Worm (Caenorhabditis elegans) whole organism, late embryonic: ENCODE data around the gene scl-8.
A peak's percentile ranks its signal among the peaks of the same experiment; 100 is the strongest.

Experiments used
- C08G9.2 ChIP-seq: sonication (generic microtip); optimal IDR thresholded peaks from 2 replicates; lab custom pipeline; 2016; ENCODE audit warnings: mild to moderate bottlenecking, missing genetic modification characterization, moderate library complexity, missing compliant biosample characterization
- C38D4.7 ChIP-seq: fragments of 200-800 bp; sonication (Bioruptor generic); optimal IDR thresholded peaks from 2 replicates; lab custom pipeline; 2018; ENCODE audit warnings: mild to moderate bottlenecking, missing genetic modification characterization, moderate library complexity, missing compliant biosample characterization
- K02D7.2 ChIP-seq: sonication (generic microtip); optimal IDR thresholded peaks from 2 replicates; lab custom pipeline; 2017; ENCODE audit warnings: mild to moderate bottlenecking, missing genetic modification characterization, missing compliant biosample characterization
- K09A11.1 ChIP-seq: sonication (generic microtip); optimal IDR thresholded peaks from 2 replicates; lab custom pipeline; 2017; ENCODE audit warnings: antibody characterized with exemption, mild to moderate bottlenecking, missing genetic modification characterization, missing compliant biosample characterization; ENCODE audit not compliant: insufficient read depth
- T23F11.4 ChIP-seq: fragments of 200-800 bp; sonication (Bioruptor generic); optimal IDR thresholded peaks from 2 replicates; lab custom pipeline; 2018; ENCODE audit warnings: mild to moderate bottlenecking, missing genetic modification characterization, missing compliant biosample characterization
- Y22D7AL.16 ChIP-seq: sonication (generic microtip); optimal IDR thresholded peaks from 2 replicates; lab custom pipeline; 2016; ENCODE audit warnings: missing genetic modification characterization, missing compliant biosample characterization
- ceh-18 ChIP-seq: sonication (generic microtip); optimal IDR thresholded peaks from 2 replicates; lab custom pipeline; 2016; ENCODE audit warnings: missing genetic modification characterization, missing compliant biosample characterization
- ceh-19 ChIP-seq: fragments of 200-800 bp; sonication (Bioruptor generic); optimal IDR thresholded peaks from 2 replicates; lab custom pipeline; 2018; ENCODE audit warnings: mild to moderate bottlenecking, missing genetic modification characterization, missing compliant biosample characterization
- ceh-2 ChIP-seq: sonication (generic microtip); optimal IDR thresholded peaks from 2 replicates; lab custom pipeline; 2016; ENCODE audit warnings: missing genotype, missing genetic modification characterization, missing compliant biosample characterization
- ceh-22 ChIP-seq: sonication (generic microtip); optimal IDR thresholded peaks from 2 replicates; lab custom pipeline; 2017; ENCODE audit warnings: missing biosample characterization, missing genetic modification characterization
- ceh-30 ChIP-seq: fragments of 150-350 bp; optimal IDR thresholded peaks from 2 replicates; lab custom pipeline; 2014; ENCODE audit warnings: missing biosample characterization, missing genetic modification characterization
- ceh-31 ChIP-seq: sonication (generic microtip); optimal IDR thresholded peaks from 2 replicates; lab custom pipeline; 2016; ENCODE audit warnings: missing genetic modification characterization, missing compliant biosample characterization
- ceh-34 ChIP-seq: sonication (generic microtip); optimal IDR thresholded peaks from 2 replicates; lab custom pipeline; 2016; ENCODE audit warnings: mild to moderate bottlenecking, missing genetic modification characterization, missing compliant biosample characterization
- ceh-45 ChIP-seq: fragments of 200-800 bp; sonication (Bioruptor generic); IDR thresholded peaks from 2 replicates; pipeline ENCODE4 v1.3.6; 2022; ENCODE audit warnings: missing genetic modification reagents, missing genetic modification characterization, missing compliant biosample characterization
- che-1 ChIP-seq: sonication (generic microtip); optimal IDR thresholded peaks from 2 replicates; lab custom pipeline; 2016; ENCODE audit warnings: mild to moderate bottlenecking, missing genetic modification characterization, missing compliant biosample characterization
- dmd-4 ChIP-seq: sonication (generic microtip); optimal IDR thresholded peaks from 2 replicates; lab custom pipeline; 2016; ENCODE audit warnings: borderline replicate concordance, missing genetic modification characterization, missing compliant biosample characterization
- dve-1 ChIP-seq: sonication (generic microtip); optimal IDR thresholded peaks from 2 replicates; lab custom pipeline; 2017; ENCODE audit warnings: antibody characterized with exemption, mild to moderate bottlenecking, missing genetic modification characterization, missing compliant biosample characterization
- elt-4 ChIP-seq: sonication (generic microtip); optimal IDR thresholded peaks from 2 replicates; lab custom pipeline; 2016; ENCODE audit warnings: missing genetic modification characterization, missing compliant biosample characterization
- ets-4 ChIP-seq: sonication (generic microtip); optimal IDR thresholded peaks from 2 replicates; lab custom pipeline; 2016; ENCODE audit warnings: missing genetic modification characterization, missing compliant biosample characterization
- fax-1 ChIP-seq: sonication (generic microtip); optimal IDR thresholded peaks from 2 replicates; lab custom pipeline; 2016; ENCODE audit warnings: missing genotype, missing genetic modification characterization, missing compliant biosample characterization
- fkh-10 ChIP-seq: fragments of 150-350 bp; optimal IDR thresholded peaks from 2 replicates; lab custom pipeline; 2014; ENCODE audit warnings: missing biosample characterization, missing genetic modification reagents, missing genetic modification characterization
- gmeb-2 ChIP-seq: sonication (generic microtip); optimal IDR thresholded peaks from 2 replicates; lab custom pipeline; 2016; ENCODE audit warnings: missing genetic modification characterization, inconsistent platforms, missing compliant biosample characterization
- hlh-30 ChIP-seq: sonication (generic microtip); optimal IDR thresholded peaks from 2 replicates; lab custom pipeline; 2017; ENCODE audit warnings: antibody characterized with exemption, missing genetic modification characterization, missing compliant biosample characterization; ENCODE audit not compliant: insufficient read depth
- hlh-8 ChIP-seq: sonication (generic microtip); optimal IDR thresholded peaks from 2 replicates; lab custom pipeline; 2016; ENCODE audit warnings: missing genotype, missing genetic modification characterization, missing compliant biosample characterization
- lim-6 ChIP-seq: sonication (generic microtip); optimal IDR thresholded peaks from 2 replicates; lab custom pipeline; 2016; ENCODE audit warnings: missing genetic modification characterization, missing compliant biosample characterization
- madf-2 ChIP-seq: sonication (generic microtip); optimal IDR thresholded peaks from 2 replicates; lab custom pipeline; 2017; ENCODE audit warnings: missing genetic modification characterization, missing compliant biosample characterization
- mec-3 ChIP-seq: sonication (generic microtip); optimal IDR thresholded peaks from 2 replicates; lab custom pipeline; 2016; ENCODE audit warnings: borderline replicate concordance, missing genetic modification characterization, missing compliant biosample characterization
- nfya-1 ChIP-seq: sonication (generic microtip); optimal IDR thresholded peaks from 2 replicates; lab custom pipeline; 2017; ENCODE audit warnings: missing genetic modification characterization, mild to moderate bottlenecking, missing compliant biosample characterization, antibody characterized with exemption, moderate library complexity
- nhr-11 ChIP-seq: fragments of 150-350 bp; optimal IDR thresholded peaks from 2 replicates; lab custom pipeline; 2014; ENCODE audit warnings: missing biosample characterization, missing genetic modification characterization
- nhr-232 ChIP-seq: sonication (generic microtip); optimal IDR thresholded peaks from 2 replicates; lab custom pipeline; 2016; ENCODE audit warnings: missing genetic modification characterization, missing compliant biosample characterization
- odd-2 ChIP-seq: sonication (generic microtip); optimal IDR thresholded peaks from 2 replicates; lab custom pipeline; 2017; ENCODE audit warnings: antibody characterized with exemption, mild to moderate bottlenecking, missing genetic modification characterization, missing compliant biosample characterization
- pat-9 ChIP-seq: fragments of 200-800 bp; sonication (Bioruptor generic); optimal IDR thresholded peaks from 2 replicates; lab custom pipeline; 2018; ENCODE audit warnings: mild to moderate bottlenecking, missing genetic modification characterization, moderate library complexity, missing compliant biosample characterization
- pax-1 ChIP-seq: fragments of 150-350 bp; optimal IDR thresholded peaks from 2 replicates; lab custom pipeline; 2014; ENCODE audit warnings: missing biosample characterization, missing genetic modification characterization
- pha-2 ChIP-seq: sonication (generic microtip); optimal IDR thresholded peaks from 2 replicates; lab custom pipeline; 2017; ENCODE audit warnings: mild to moderate bottlenecking, missing genetic modification characterization, missing compliant biosample characterization
- pha-4 ChIP-seq: fragments of 150-350 bp; optimal IDR thresholded peaks from 2 replicates; lab custom pipeline; 2018; ENCODE audit warnings: missing biosample characterization, missing genetic modification reagents, missing genetic modification characterization
- pqm-1 ChIP-seq: sonication (generic microtip); optimal IDR thresholded peaks from 2 replicates; lab custom pipeline; 2016; ENCODE audit warnings: missing genetic modification characterization, missing compliant biosample characterization
- ref-2 ChIP-seq: sonication (generic microtip); optimal IDR thresholded peaks from 2 replicates; lab custom pipeline; 2016; ENCODE audit warnings: missing genetic modification characterization, missing compliant biosample characterization
- rnt-1 ChIP-seq: sonication (generic microtip); optimal IDR thresholded peaks from 2 replicates; lab custom pipeline; 2016; ENCODE audit warnings: missing genetic modification characterization, missing compliant biosample characterization
- sox-2 ChIP-seq: fragments of 200-800 bp; sonication (Bioruptor generic); IDR thresholded peaks from 2 replicates; pipeline ENCODE4 v1.3.6; 2022; ENCODE audit warnings: missing genetic modification reagents, missing genetic modification characterization, missing compliant biosample characterization
- sox-4 ChIP-seq: sonication (generic microtip); optimal IDR thresholded peaks from 2 replicates; lab custom pipeline; 2017; ENCODE audit warnings: mild to moderate bottlenecking, missing genetic modification characterization, inconsistent platforms, missing compliant biosample characterization
- tbx-2 ChIP-seq: sonication (generic microtip); optimal IDR thresholded peaks from 2 replicates; lab custom pipeline; 2016; ENCODE audit warnings: missing genetic modification characterization, missing compliant biosample characterization
- tbx-7 ChIP-seq: sonication (generic microtip); optimal IDR thresholded peaks from 2 replicates; lab custom pipeline; 2016; ENCODE audit warnings: missing genotype, missing genetic modification characterization, missing compliant biosample characterization
- unc-3 ChIP-seq, 2 experiments: fragments of 200-800 bp in 1 of 2; sonication (Bioruptor generic) in 1 of 2; sonication (generic microtip) in 1 of 2; conservative IDR thresholded peaks in 1 of 2; optimal IDR thresholded peaks in 1 of 2; 2 replicates each; pipeline versions ENCODE4 v1.3.6 to Lab custom; 2016 to 2022; ENCODE audit warnings: missing compliant biosample characterization in 2 of 2, missing genetic modification characterization in 2 of 2, missing genetic modification reagents in 1 of 2
- unc-86 ChIP-seq: sonication (generic microtip); optimal IDR thresholded peaks from 2 replicates; lab custom pipeline; 2016; ENCODE audit warnings: missing genetic modification characterization, missing compliant biosample characterization
- zip-5 ChIP-seq: sonication (generic microtip); optimal IDR thresholded peaks from 2 replicates; lab custom pipeline; 2016; ENCODE audit warnings: missing genetic modification characterization, missing compliant biosample characterization
- ztf-16 ChIP-seq: sonication (generic microtip); optimal IDR thresholded peaks from 2 replicates; lab custom pipeline; 2017; ENCODE audit warnings: missing genetic modification characterization, missing compliant biosample characterization

The scl-8 gene

ce11 chrIV:13093677-13094076, 22.1 kb downstream of the scl-8 start, which contains the start of the genes prcc-1 and C39E9.12 (continued):
- TF ChIP-seq madf-2 (tag; lab: Kevin White, UChicago) (no peak), hlh-30 (tag; lab: Kevin White, UChicago) (no peak), ceh-45 (GFP tag; lab: Robert Waterston, UW) (no peak), ceh-19 (GFP tag; lab: Kevin White, UChicago) (no peak), ceh-22 (tag; lab: Kevin White, UChicago) (no peak), C08G9.2 (tag; lab: Kevin White, UChicago) (no peak), sox-4 (tag; lab: Kevin White, UChicago) (no peak), tbx-7 (tag; lab: Kevin White, UChicago) (no peak)

- TF ChIP-seq nfya-1 (no peak), ceh-30 (tag; lab: Kevin White, UChicago) (no peak), fkh-10 (GFP tag; lab: Kevin White, UChicago) (no peak), Y22D7AL.16 (tag; lab: Kevin White, UChicago) (no peak), unc-3 (GFP tag; conservative IDR thresholded peaks at IDR 0.05; lab: Robert Waterston, UW) (no peak), unc-3 (tag; optimal IDR thresholded peaks at IDR 0.05; lab: Kevin White, UChicago) (no peak), ref-2 (tag; lab: Kevin White, UChicago) (no peak)
These were observed 23.9 kb downstream of the scl-8 start, which contains the start of gene rfc-3 for ce11 chrIV:13095462-13095861. Gene rfc-3, plus strand, starts transcription at chrIV:13095762.

- TF ChIP-seq ztf-16 (tag; lab: Kevin White, UChicago) (no peak), sox-2 (GFP tag; lab: Robert Waterston, UW) (no peak), lim-6 (no peak), ceh-31 (tag; lab: Kevin White, UChicago) (no peak), ceh-18 (tag; lab: Kevin White, UChicago) (no peak), unc-86 (tag; lab: Kevin White, UChicago) (no peak)
These were observed 25.2 kb downstream of the scl-8 start for ce11 chrIV:13096778-13097177.

ce11 chrIV:13098652-13099051, 27.1 kb downstream of the scl-8 start, which contains the start of the genes dli-1, tin-9.2 and exos-4.1:
Gene dli-1, minus strand, starts transcription at chrIV:13098792.
Gene tin-9.2, plus strand, starts transcription at chrIV:13098995.
Gene exos-4.1, plus strand, starts transcription at chrIV:13098999.
- TF ChIP-seq mec-3 (tag; lab: Kevin White, UChicago) (no peak), tbx-2 (tag; lab: Kevin White, UChicago) (peak; percentile 35), dve-1 (tag; lab: Kevin White, UChicago) (no peak), Y22D7AL.16 (tag; lab: Kevin White, UChicago) (no peak), ceh-45 (GFP tag; lab: Robert Waterston, UW) (no peak), pax-1 (tag; lab: Kevin White, UChicago) (no peak), pqm-1 (no peak), pha-4 (tag; lab: Kevin White, UChicago) (no peak), gmeb-2 (tag; lab: Kevin White, UChicago) (no peak), ztf-16 (tag; lab: Kevin White, UChicago) (no peak), K09A11.1 (tag; lab: Kevin White, UChicago) (no peak), che-1 (no peak), sox-2 (GFP tag; lab: Robert Waterston, UW) (no peak), zip-5 (tag; lab: Kevin White, UChicago) (no peak), ceh-2 (tag; lab: Kevin White, UChicago) (no peak), K02D7.2 (tag; lab: Kevin White, UChicago) (no peak), unc-3 (GFP tag; conservative IDR thresholded peaks at IDR 0.05; lab: Robert Waterston, UW) (no peak), unc-3 (tag; optimal IDR thresholded peaks at IDR 0.05; lab: Kevin White, UChicago) (no peak), dmd-4 (tag; lab: Kevin White, UChicago) (no peak), ets-4 (tag; lab: Kevin White, UChicago) (no peak), nhr-11 (no peak), hlh-8 (no peak), ceh-34 (peak; percentile 9), fax-1 (tag; lab: Kevin White, UChicago) (peak; percentile 0), ceh-31 (tag; lab: Kevin White, UChicago) (peak; percentile 21), rnt-1 (peak; percentile 2), C38D4.7 (no peak), fkh-10 (GFP tag; lab: Kevin White, UChicago) (no peak), pha-2 (tag; lab: Kevin White, UChicago) (no peak), nhr-232 (tag; lab: Kevin White, UChicago) (no peak), elt-4 (tag; lab: Kevin White, UChicago) (no peak), T23F11.4 (GFP tag; lab: Kevin White, UChicago) (no peak), odd-2 (tag; lab: Kevin White, UChicago) (no peak), pat-9 (tag; lab: Kevin White, UChicago) (no peak)
